Worm (Caenorhabditis elegans): ENCODE measurements around the gene nhr-30.

The nhr-30 gene

ce11 chrV:9051100-9051499, 6.1 kb downstream of the nhr-30 start, which contains the start of gene C25E10.7:
TSS of gene C25E10.7 (minus strand) at chrV:9051200.
- TF ChIP-seq F52B5.7 (tag; optimal IDR thresholded peaks at IDR 0.05): no peak
- no peak for TF ChIP-seq ztf-28 (GFP tag; IDR thresholded peaks at IDR 0.05)
- no peak for TF ChIP-seq lin-54 (GFP tag; optimal IDR thresholded peaks at IDR 0.05)

ce11 chrV:9053235-9053634, 8.3 kb downstream of the nhr-30 start:
- TF ChIP-seq Y53F4B.3 (GFP tag; IDR thresholded peaks at IDR 0.05) (no peak), ztf-26 (tag; optimal IDR thresholded peaks at IDR 0.05) (no peak), nfyb-1 (GFP tag; IDR thresholded peaks at IDR 0.05) (no peak), snpc-4 (GFP tag; optimal IDR thresholded peaks at IDR 0.05) (no peak), snpc-4 (tag; optimal IDR thresholded peaks at IDR 0.05) (no peak), egl-44 (GFP tag; IDR thresholded peaks at IDR 0.05) (no peak), F49E8.2 (tag; optimal IDR thresholded peaks at IDR 0.05; ENCODE audit: insufficient read depth) (no peak), athp-1 (tag; optimal IDR thresholded peaks at IDR 0.05) (no peak), mcd-1 (GFP tag; IDR thresholded peaks at IDR 0.05) (no peak)

ce11 chrV:9053969-9054368, 9.0 kb downstream of the nhr-30 start, which contains the start of gene C25E10.8:
TSS of gene C25E10.8 (minus strand) at chrV:9054069.
- TF ChIP-seq egl-44 (GFP tag; IDR thresholded peaks at IDR 0.05) (no peak), ceh-27 (GFP tag; optimal IDR thresholded peaks at IDR 0.05) (no peak), B0336.3 (GFP tag; IDR thresholded peaks at IDR 0.05) (no peak), let-526 (GFP tag; IDR thresholded peaks at IDR 0.05) (no peak)

ce11 chrV:9054771-9055170, 9.8 kb downstream of the nhr-30 start, which contains the start of gene swm-1:
TSS of gene swm-1 (minus strand) at chrV:9054871.
- TF ChIP-seq gei-17 (GFP tag; optimal IDR thresholded peaks at IDR 0.05) (no peak), T26A5.8 (tag; optimal IDR thresholded peaks at IDR 0.05) (no peak), zfh-2 (GFP tag; conservative IDR thresholded peaks at IDR 0.05) (no peak), chd-7 (tag; optimal IDR thresholded peaks at IDR 0.05) (no peak), Y67H2A.10 (GFP tag; conservative IDR thresholded peaks at IDR 0.05) (no peak), F33H1.4 (GFP tag; IDR thresholded peaks at IDR 0.05) (no peak), Y53G8AR.9 (GFP tag; conservative IDR thresholded peaks at IDR 0.05) (no peak), F10E7.11 (tag; optimal IDR thresholded peaks at IDR 0.05) (no peak), madf-3 (GFP tag; IDR thresholded peaks at IDR 0.05) (no peak), lsy-27 (tag; optimal IDR thresholded peaks at IDR 0.05; ENCODE audit: borderline replicate concordance, insufficient read depth) (no peak), ceh-79 (tag; optimal IDR thresholded peaks at IDR 0.05) (no peak), snpc-1.3 (tag; optimal IDR thresholded peaks at IDR 0.05; ENCODE audit: insufficient read depth) (no peak), efl-1 (GFP tag; optimal IDR thresholded peaks at IDR 0.05) (no peak), rec-8 (tag; optimal IDR thresholded peaks at IDR 0.05) (no peak), rpc-1 (optimal IDR thresholded peaks at IDR 0.05) (no peak), rpc-1 (tag; optimal IDR thresholded peaks at IDR 0.05) (no peak), egl-18 (GFP tag; IDR thresholded peaks at IDR 0.05) (no peak), Y56A3A.18 (GFP tag; IDR thresholded peaks at IDR 0.05) (no peak)

ce11 chrV:9055644-9056043, 10.7 kb downstream of the nhr-30 start:
- TF ChIP-seq madf-6 (GFP tag; IDR thresholded peaks at IDR 0.05): no peak
- no peak for TF ChIP-seq hrde-1 (tag; optimal IDR thresholded peaks at IDR 0.05; ENCODE audit: borderline replicate concordance)
- TF ChIP-seq ccch-3 (GFP tag; optimal IDR thresholded peaks at IDR 0.05): no peak
- no peak for TF ChIP-seq athp-1 (tag; optimal IDR thresholded peaks at IDR 0.05)
- TF ChIP-seq Y95B8A.8 (GFP tag; IDR thresholded peaks at IDR 0.05): no peak
- TF ChIP-seq pbrm-1 (GFP tag; IDR thresholded peaks at IDR 0.05): no peak
- TF ChIP-seq madf-8 (GFP tag; conservative IDR thresholded peaks at IDR 0.05): no peak
